Worm (Caenorhabditis elegans) whole organism, midembryonic: ENCODE results near the gene cest-6.

Experiments used
- T22C8.4 ChIP-seq: fragments of 200-800 bp; sonication (Bioruptor generic); IDR thresholded peaks from 2 replicates; pipeline ENCODE4 v1.3.6; 2022; ENCODE audit warnings: missing genetic modification characterization, missing compliant biosample characterization
- cog-1 ChIP-seq: sonication (generic microtip); optimal IDR thresholded peaks from 2 replicates; lab custom pipeline; 2016; ENCODE audit warnings: missing genetic modification characterization, missing compliant biosample characterization
- flt-1 ChIP-seq: fragments of 200-800 bp; sonication (Bioruptor generic); IDR thresholded peaks from 2 replicates; pipeline ENCODE4 v1.3.6; 2022; ENCODE audit warnings: missing genetic modification characterization, missing compliant biosample characterization
- klf-2 ChIP-seq: fragments of 200-800 bp; sonication (Bioruptor generic); conservative IDR thresholded peaks from 2 replicates; pipeline ENCODE4 v1.3.6; 2022; ENCODE audit warnings: missing genetic modification reagents, missing genetic modification characterization, missing compliant biosample characterization
- med-1 ChIP-seq: sonication (generic microtip); optimal IDR thresholded peaks from 2 replicates; lab custom pipeline; 2017; ENCODE audit warnings: missing genetic modification characterization, mild to moderate bottlenecking, missing compliant biosample characterization, antibody characterized with exemption, missing genetic modification reagents; ENCODE audit not compliant: insufficient read depth
- ref-1 ChIP-seq: fragments of 200-800 bp; sonication (Bioruptor generic); conservative IDR thresholded peaks from 2 replicates; pipeline ENCODE4 v1.3.6; 2022; ENCODE audit warnings: missing genetic modification reagents, missing genetic modification characterization, missing compliant biosample characterization
- tab-1 ChIP-seq: fragments of 200-800 bp; sonication (Bioruptor generic); IDR thresholded peaks from 2 replicates; pipeline ENCODE4 v1.3.6; 2022; ENCODE audit warnings: missing genetic modification characterization, missing compliant biosample characterization
- ztf-23 ChIP-seq: fragments of 200-800 bp; sonication (Bioruptor generic); IDR thresholded peaks from 2 replicates; pipeline ENCODE4 v1.3.6; 2022; ENCODE audit warnings: missing genetic modification reagents, missing genetic modification characterization, missing compliant biosample characterization
- ztf-29 ChIP-seq: fragments of 200-800 bp; sonication (Bioruptor generic); IDR thresholded peaks from 2 replicates; pipeline ENCODE4 v1.3.6; 2022; ENCODE audit warnings: missing genetic modification reagents, missing genetic modification characterization, missing compliant biosample characterization

ce11 chrIV:6904606-6905005 is 23.7 kb downstream of the cest-6 start:
- TF ChIP-seq tab-1 (GFP tag; lab: Robert Waterston, UW) = no peak
- no peak for TF ChIP-seq med-1 (GFP tag; lab: Kevin White, UChicago)
- TF ChIP-seq ref-1 = no peak
- no peak for TF ChIP-seq ztf-23
- no peak for TF ChIP-seq flt-1
- no peak for TF ChIP-seq T22C8.4 (GFP tag; lab: Robert Waterston, UW)
- no peak for TF ChIP-seq klf-2 (GFP tag; lab: Robert Waterston, UW)
- no peak for TF ChIP-seq ztf-29 (GFP tag; lab: Robert Waterston, UW)
- no peak for TF ChIP-seq cog-1 (tag; lab: Kevin White, UChicago)
